ENCODE assay signal across 4 worm cellular contexts in genomic region chrIV:2775992-2776630, ce11.
A peak's percentile ranks its signal among the peaks of the same experiment; 100 is the strongest.
TF ChIP-seq lines count a peak whose summit lies in the region.

No protein-coding gene starts in this region.

TF ChIP-seq in whole organism, L1 larva, 84 proteins besides CTCF, POLR2A, EP300 and RAD21 (continued from another document and continues in another):
- TF ChIP-seq tbx-2 (tag; optimal IDR thresholded peaks at IDR 0.05; lab: Kevin White, UChicago) (peak; percentile 56), isw-1 (GFP tag; IDR thresholded peaks at IDR 0.05; lab: Robert Waterston, UW) (peak; percentile 42; the same call in 1 of the 2 replicates), unc-62 (GFP tag; optimal IDR thresholded peaks at IDR 0.05; lab: Kevin White, UChicago) (no peak), pqm-1 (tag; optimal IDR thresholded peaks at IDR 0.05; lab: Kevin White, UChicago) (no peak), nhr-12 (tag; optimal IDR thresholded peaks at IDR 0.05; lab: Kevin White, UChicago) (no peak), lin-35 (GFP tag; optimal IDR thresholded peaks at IDR 0.05; lab: Kevin White, UChicago) (peak; percentile 1 to 47), elt-2 (tag; optimal IDR thresholded peaks at IDR 0.05; lab: Kevin White, UChicago) (no peak), ceh-82 (tag; optimal IDR thresholded peaks at IDR 0.05; lab: Kevin White, UChicago) (peak in 1 of 3 experiments; percentile 42), nhr-19 (GFP tag; conservative IDR thresholded peaks at IDR 0.05; lab: Robert Waterston, UW) (peak; percentile 47), ztf-4 (tag; optimal IDR thresholded peaks at IDR 0.05; lab: Kevin White, UChicago) (no peak), lin-15B (tag; optimal IDR thresholded peaks at IDR 0.05; lab: Kevin White, UChicago) (no peak), ceh-63 (GFP tag; optimal IDR thresholded peaks at IDR 0.05; lab: Kevin White, UChicago) (no peak), unc-30 (tag; optimal IDR thresholded peaks at IDR 0.05; lab: Kevin White, UChicago) (no peak), nhr-20 (tag; optimal IDR thresholded peaks at IDR 0.05; lab: Kevin White, UChicago) (peak; percentile 51), dpl-1 (GFP tag; optimal IDR thresholded peaks at IDR 0.05; lab: Kevin White, UChicago) (peak in 2 of 3 experiments; percentile 17 to 26), C04F5.9 (tag; optimal IDR thresholded peaks at IDR 0.05; lab: Kevin White, UChicago) (no peak), nhr-84 (tag; optimal IDR thresholded peaks at IDR 0.05; lab: Kevin White, UChicago) (no peak), fos-1 (tag; optimal IDR thresholded peaks at IDR 0.05; lab: Kevin White, UChicago) (no peak), lin-13 (GFP tag; optimal IDR thresholded peaks at IDR 0.05; lab: Kevin White, UChicago) (no peak), nhr-28 (tag; optimal IDR thresholded peaks at IDR 0.05; lab: Kevin White, UChicago) (no peak), zip-4 (GFP tag; optimal IDR thresholded peaks at IDR 0.05; lab: Kevin White, UChicago) (no peak), hlh-17 (GFP tag; optimal IDR thresholded peaks at IDR 0.05; lab: Kevin White, UChicago; ENCODE audit: borderline replicate concordance) (no peak), mep-1 (tag; optimal IDR thresholded peaks at IDR 0.05; lab: Kevin White, UChicago) (peak; percentile 36), nhr-237 (tag; optimal IDR thresholded peaks at IDR 0.05; lab: Kevin White, UChicago) (no peak), pag-3 (tag; optimal IDR thresholded peaks at IDR 0.05; lab: Kevin White, UChicago; ENCODE audit: borderline replicate concordance, insufficient read depth) (peak; percentile 95), snu-23 (GFP tag; optimal IDR thresholded peaks at IDR 0.05; lab: Kevin White, UChicago) (peak; percentile 64), swsn-7 (tag; optimal IDR thresholded peaks at IDR 0.05; lab: Kevin White, UChicago) (peak; percentile 60), hlh-4 (tag; optimal IDR thresholded peaks at IDR 0.05; lab: Kevin White, UChicago) (no peak), ama-1 (optimal IDR thresholded peaks at IDR 0.05; lab: Kevin White, UChicago) (peak; percentile 31), lin-14 (GFP tag; optimal IDR thresholded peaks at IDR 0.05; lab: Kevin White, UChicago) (peak; percentile 89), dsc-1 (tag; optimal IDR thresholded peaks at IDR 0.05; lab: Kevin White, UChicago) (peak; percentile 25), efl-1 (optimal IDR thresholded peaks at IDR 0.05; lab: Kevin White, UChicago) (peak; percentile 47 to 53), efl-1 (GFP tag; optimal IDR thresholded peaks at IDR 0.05 in 1 of 2; lab: Kevin White, UChicago) (peak; percentile 27 to 92)

TF ChIP-seq in whole organism, L2 larva, 48 proteins besides CTCF, POLR2A, EP300 and RAD21 (continued from another document):
- TF ChIP-seq nhr-11 (tag; optimal IDR thresholded peaks at IDR 0.05; lab: Kevin White, UChicago) (no peak), lin-39 (tag; optimal IDR thresholded peaks at IDR 0.05; lab: Kevin White, UChicago) (no peak)
TF ChIP-seq in whole organism, L2 larva: peak in this region for 7.

TF ChIP-seq in whole organism, L4 larva, 104 proteins besides CTCF, POLR2A, EP300 and RAD21 (continued from another document):
- peak; percentile 74 for TF ChIP-seq hmg-1.1 (GFP tag; IDR thresholded peaks at IDR 0.05; lab: Robert Waterston, UW)
- TF ChIP-seq lir-3 (tag; optimal IDR thresholded peaks at IDR 0.05; lab: Kevin White, UChicago): no peak
- TF ChIP-seq nhr-6 (tag; optimal IDR thresholded peaks at IDR 0.05; lab: Kevin White, UChicago): no peak
- TF ChIP-seq daf-16 (GFP tag; optimal IDR thresholded peaks at IDR 0.05; lab: Kevin White, UChicago): peak in 1 of 2 experiments; percentile 0
- no peak for TF ChIP-seq daf-16 (tag; optimal IDR thresholded peaks at IDR 0.05; lab: Kevin White, UChicago)
- TF ChIP-seq fkh-10 (GFP tag; optimal IDR thresholded peaks at IDR 0.05; lab: Kevin White, UChicago): peak; percentile 5
- no peak for TF ChIP-seq F44E2.7 (GFP tag; IDR thresholded peaks at IDR 0.05; lab: Robert Waterston, UW)
- TF ChIP-seq unc-62 (GFP tag; optimal IDR thresholded peaks at IDR 0.05 in 1 of 2; lab: Kevin White, UChicago): peak in 1 of 2 experiments; percentile 96
- TF ChIP-seq unc-62 (tag; optimal IDR thresholded peaks at IDR 0.05; lab: Kevin White, UChicago): no peak
- no peak for TF ChIP-seq lin-29 (GFP tag; IDR thresholded peaks at IDR 0.05; lab: Robert Waterston, UW)
- TF ChIP-seq spr-1 (tag; optimal IDR thresholded peaks at IDR 0.05; lab: Kevin White, UChicago): no peak
- peak; percentile 3 for TF ChIP-seq mep-1 (tag; optimal IDR thresholded peaks at IDR 0.05; lab: Kevin White, UChicago)
- TF ChIP-seq aha-1 (tag; lab: Kevin White, UChicago): peak; percentile 92
- no peak for TF ChIP-seq madf-9 (GFP tag; conservative IDR thresholded peaks at IDR 0.05; lab: Robert Waterston, UW)
- TF ChIP-seq lim-7 (GFP tag; IDR thresholded peaks at IDR 0.05; lab: Robert Waterston, UW): 0 out of 2 replicates have a peak, but pooled peaks have one; percentile 32
- no peak for TF ChIP-seq cey-2 (tag; optimal IDR thresholded peaks at IDR 0.05; lab: Kevin White, UChicago; ENCODE audit: borderline replicate concordance, insufficient read depth)
- TF ChIP-seq dmd-6 (GFP tag; IDR thresholded peaks at IDR 0.05; lab: Robert Waterston, UW): 0 out of 2 replicates have a peak, but pooled peaks have one; percentile 15
- peak; percentile 36 for TF ChIP-seq mes-2 (tag; optimal IDR thresholded peaks at IDR 0.05; lab: Kevin White, UChicago; ENCODE audit: poor library complexity, severe bottlenecking)
- TF ChIP-seq F49E8.2 (tag; optimal IDR thresholded peaks at IDR 0.05; lab: Kevin White, UChicago; ENCODE audit: borderline replicate concordance): no peak
- peak; percentile 78 for TF ChIP-seq hlh-30 (tag; optimal IDR thresholded peaks at IDR 0.05; lab: Kevin White, UChicago; ENCODE audit: insufficient read depth)
- peak; percentile 89 for TF ChIP-seq hlh-11 (tag; optimal IDR thresholded peaks at IDR 0.05; lab: Kevin White, UChicago)
- TF ChIP-seq pqm-1 (tag; optimal IDR thresholded peaks at IDR 0.05; lab: Kevin White, UChicago): no peak
- peak; percentile 58; the same call in 1 of the 2 replicates for TF ChIP-seq ctbp-1 (GFP tag; IDR thresholded peaks at IDR 0.05; lab: Robert Waterston, UW)
- no peak for TF ChIP-seq F10B5.3 (tag; optimal IDR thresholded peaks at IDR 0.05; lab: Kevin White, UChicago)
- TF ChIP-seq nhr-102 (tag; optimal IDR thresholded peaks at IDR 0.05; lab: Kevin White, UChicago): no peak
- no peak for TF ChIP-seq egl-27 (tag; optimal IDR thresholded peaks at IDR 0.05; lab: Kevin White, UChicago)
- peak; percentile 37; the same call in 1 of the 2 replicates for TF ChIP-seq pha-4 (GFP tag; IDR thresholded peaks at IDR 0.05; lab: Robert Waterston, UW)
- no peak for TF ChIP-seq pha-4 (tag; optimal IDR thresholded peaks at IDR 0.05; lab: Kevin White, UChicago)
- TF ChIP-seq aly-2 (tag; optimal IDR thresholded peaks at IDR 0.05; lab: Kevin White, UChicago): no peak
- TF ChIP-seq rbr-2 (tag; optimal IDR thresholded peaks at IDR 0.05; lab: Kevin White, UChicago): peak; percentile 45

TF ChIP-seq in whole organism, late embryonic, 69 proteins besides CTCF, POLR2A, EP300 and RAD21 (continued from another document):
- peak; percentile 31 for TF ChIP-seq nfya-1 (tag; optimal IDR thresholded peaks at IDR 0.05; lab: Kevin White, UChicago)
TF ChIP-seq in whole organism, late embryonic: peak in this region for 11.
